Worm (Caenorhabditis elegans) whole organism, L2 larva: ENCODE results near the gene nsph-4.1.

Experiments used
- aly-2 ChIP-seq: fragments of 150-350 bp; optimal IDR thresholded peaks from 2 replicates; lab custom pipeline; 2014; ENCODE audit warnings: missing biosample characterization, missing genetic modification characterization
- fos-1 ChIP-seq: fragments of 150-350 bp; optimal IDR thresholded peaks from 2 replicates; lab custom pipeline; 2014; ENCODE audit warnings: missing biosample characterization, missing genetic modification characterization
- lin-11 ChIP-seq: fragments of 150-350 bp; sonication (generic microtip); optimal IDR thresholded peaks from 2 replicates; lab custom pipeline; 2014; ENCODE audit warnings: missing biosample characterization, missing genetic modification characterization, inconsistent platforms, mixed read lengths
- lin-39 ChIP-seq: fragments of 150-350 bp; optimal IDR thresholded peaks from 2 replicates; lab custom pipeline; 2014; ENCODE audit warnings: missing biosample characterization, missing genetic modification reagents, missing genetic modification characterization
- nhr-12 ChIP-seq: fragments of 150-350 bp; optimal IDR thresholded peaks from 2 replicates; lab custom pipeline; 2014; ENCODE audit warnings: missing biosample characterization, missing genetic modification characterization
- snpc-4 ChIP-seq: fragments of 150-350 bp; optimal IDR thresholded peaks from 2 replicates; lab custom pipeline; 2014; ENCODE audit warnings: missing biosample characterization, missing genetic modification characterization

DNA sequence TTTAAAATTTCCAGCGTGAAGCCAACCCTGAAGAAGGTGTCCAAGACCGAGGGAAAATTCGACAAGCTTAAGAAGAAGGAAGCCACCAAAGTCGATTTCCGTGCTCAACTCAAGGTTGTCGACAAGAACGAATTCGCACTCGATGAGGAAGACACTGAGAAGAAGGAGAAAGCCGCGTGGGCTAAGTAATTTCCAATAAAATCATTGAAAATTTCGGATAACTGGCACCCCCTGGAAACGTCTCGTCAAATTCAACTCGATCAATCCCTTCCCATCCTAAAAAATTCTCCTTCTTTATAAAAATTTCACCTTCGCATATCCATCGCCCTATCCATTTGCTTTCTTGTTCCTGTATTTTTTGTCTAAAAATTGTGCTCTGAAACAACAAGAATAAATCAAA is 19.9 kb upstream of the nsph-4.1 start:
- no peak for TF ChIP-seq aly-2
- TF ChIP-seq snpc-4 (tag; lab: Kevin White, UChicago), result no peak
- no peak for TF ChIP-seq lin-11 (tag; lab: Kevin White, UChicago)
- TF ChIP-seq nhr-12 (tag; lab: Kevin White, UChicago), result no peak
- TF ChIP-seq lin-39 (tag; lab: Kevin White, UChicago), result no peak
- no peak for TF ChIP-seq fos-1 (tag; lab: Kevin White, UChicago)
